Fruit fly (Drosophila melanogaster): ENCODE results near the gene CG1840.

The CG1840 gene

DNA sequence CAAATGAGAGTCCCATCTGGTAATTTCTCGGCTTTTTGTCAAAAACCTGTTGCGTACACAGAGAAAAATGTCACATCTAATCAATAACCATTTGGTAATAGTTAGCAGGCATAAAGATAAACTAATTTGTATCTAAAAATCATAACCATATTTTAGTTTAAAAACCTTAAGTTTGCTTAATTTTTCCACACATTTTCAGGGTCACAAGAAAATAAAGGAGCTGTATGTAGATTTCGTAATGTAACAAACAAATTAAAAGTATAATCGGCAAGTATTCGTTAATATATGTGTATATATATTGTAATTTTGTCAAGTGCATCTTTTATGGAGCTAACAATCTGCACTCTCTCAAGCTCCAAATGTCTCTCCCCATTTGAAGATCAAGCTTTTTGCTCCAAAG lies 32.8 kb downstream of the CG1840 start:
- TF ChIP-seq sage (GFP tag; optimal IDR thresholded peaks at IDR 0.05) (no peak), rgr (GFP tag; optimal IDR thresholded peaks at IDR 0.05) (peak; percentile 81), tai (GFP tag; optimal IDR thresholded peaks at IDR 0.05) (no peak), GATAd (GFP tag; optimal IDR thresholded peaks at IDR 0.05) (no peak), dl (GFP tag; optimal IDR thresholded peaks at IDR 0.05; ENCODE audit: insufficient read depth in 1 of 2, partially characterized antibody in 2 of 2) (no peak), Vsx2 (GFP tag; optimal IDR thresholded peaks at IDR 0.05; ENCODE audit: partially characterized antibody) (no peak), fru (GFP tag; optimal IDR thresholded peaks at IDR 0.05) (peak; percentile 85), Myc (optimal IDR thresholded peaks at IDR 0.05) (no peak), Dif (GFP tag; optimal IDR thresholded peaks at IDR 0.05; ENCODE audit: partially characterized antibody) (no peak), br (GFP tag; optimal IDR thresholded peaks at IDR 0.05) (peak; percentile 74), sv (GFP tag; optimal IDR thresholded peaks at IDR 0.05) (peak; percentile 72), Mio (GFP tag; optimal IDR thresholded peaks at IDR 0.05) (no peak), foxo (GFP tag; optimal IDR thresholded peaks at IDR 0.05) (peak in 1 of 2 experiments; percentile 85), CG9705 (GFP tag; optimal IDR thresholded peaks at IDR 0.05) (peak; percentile 83), h (GFP tag; optimal IDR thresholded peaks at IDR 0.05) (peak; percentile 85), dmrt93B (GFP tag; optimal IDR thresholded peaks at IDR 0.05) (peak; percentile 72), brk (GFP tag; optimal IDR thresholded peaks at IDR 0.05) (peak; percentile 71), HLH106 (tag; optimal IDR thresholded peaks at IDR 0.05) (peak; percentile 92), jim (GFP tag; optimal IDR thresholded peaks at IDR 0.05) (no peak), ey (GFP tag; optimal IDR thresholded peaks at IDR 0.05) (peak; percentile 75), CG32264 (GFP tag; optimal IDR thresholded peaks at IDR 0.05) (peak; percentile 0), usp (GFP tag; optimal IDR thresholded peaks at IDR 0.05) (no peak), psq (GFP tag; optimal IDR thresholded peaks at IDR 0.05) (peak; percentile 72), Hr78 (GFP tag; optimal IDR thresholded peaks at IDR 0.05) (no peak), woc (GFP tag; optimal IDR thresholded peaks at IDR 0.05) (peak; percentile 69), CrebA (GFP tag; optimal IDR thresholded peaks at IDR 0.05; ENCODE audit: borderline replicate concordance) (peak; percentile 42), Hr83 (GFP tag; optimal IDR thresholded peaks at IDR 0.05; ENCODE audit: poor library complexity, severe bottlenecking) (no peak), pan (optimal IDR thresholded peaks at IDR 0.05) (no peak), Dfd (GFP tag; optimal IDR thresholded peaks at IDR 0.05) (no peak), N (GFP tag; optimal IDR thresholded peaks at IDR 0.05) (no peak), Rel (GFP tag; optimal IDR thresholded peaks at IDR 0.05) (no peak), Rel (tag; optimal IDR thresholded peaks at IDR 0.05) (peak; percentile 69), Abd-B (GFP tag; optimal IDR thresholded peaks at IDR 0.05) (no peak), Jra (GFP tag; optimal IDR thresholded peaks at IDR 0.05) (peak; percentile 24), OdsH (GFP tag; optimal IDR thresholded peaks at IDR 0.05) (peak; percentile 87), Sp1 (GFP tag; optimal IDR thresholded peaks at IDR 0.05) (peak; percentile 93), lola (GFP tag; optimal IDR thresholded peaks at IDR 0.05) (no peak), dsf (GFP tag; optimal IDR thresholded peaks at IDR 0.05; ENCODE audit: borderline replicate concordance) (no peak), Hnf4 (GFP tag; optimal IDR thresholded peaks at IDR 0.05) (peak; percentile 77)

DNA sequence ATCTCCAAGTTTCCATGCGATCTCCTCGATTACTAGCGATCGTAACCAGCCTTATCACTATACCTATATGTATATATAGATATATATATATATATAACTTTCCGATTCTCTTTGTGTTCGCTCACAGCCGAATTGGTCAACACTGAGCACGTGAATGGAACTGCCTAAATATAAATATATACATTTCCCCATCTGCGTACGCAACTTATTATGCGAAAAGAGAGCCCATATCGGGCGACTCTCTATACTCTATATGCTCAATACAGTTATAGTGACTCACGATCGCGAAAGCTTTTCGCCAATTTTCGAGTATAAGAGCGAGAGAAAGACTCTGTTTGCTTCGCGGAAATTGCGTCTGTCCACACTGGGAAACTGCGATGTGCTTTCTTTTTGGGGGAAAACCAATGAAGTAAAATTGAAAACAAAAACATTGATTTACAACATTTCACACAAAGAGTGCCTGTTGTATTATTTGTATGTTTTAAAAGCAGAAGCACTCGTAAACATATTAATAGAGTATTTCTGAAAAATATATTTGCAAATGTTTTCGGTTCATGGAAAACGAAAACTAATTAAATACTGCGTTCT lies 34.6 kb downstream of the CG1840 start:
- TF ChIP-seq Hr78 (GFP tag; optimal IDR thresholded peaks at IDR 0.05) = no peak
- no peak for TF ChIP-seq Rel (GFP tag; optimal IDR thresholded peaks at IDR 0.05)
- peak; percentile 94 for TF ChIP-seq Rel (tag; optimal IDR thresholded peaks at IDR 0.05)
- no peak for TF ChIP-seq Mio (GFP tag; optimal IDR thresholded peaks at IDR 0.05)
- TF ChIP-seq fru (GFP tag; optimal IDR thresholded peaks at IDR 0.05) = no peak
- TF ChIP-seq Vsx2 (GFP tag; optimal IDR thresholded peaks at IDR 0.05; ENCODE audit: partially characterized antibody) = no peak
- peak; percentile 2 for TF ChIP-seq Hnf4 (GFP tag; optimal IDR thresholded peaks at IDR 0.05)
- peak; percentile 17 for TF ChIP-seq sage (GFP tag; optimal IDR thresholded peaks at IDR 0.05)
- no peak for TF ChIP-seq rgr (GFP tag; optimal IDR thresholded peaks at IDR 0.05)
- no peak for TF ChIP-seq Hr83 (GFP tag; optimal IDR thresholded peaks at IDR 0.05; ENCODE audit: poor library complexity, severe bottlenecking)
- no peak for TF ChIP-seq OdsH (GFP tag; optimal IDR thresholded peaks at IDR 0.05)
- TF ChIP-seq GATAd (GFP tag; optimal IDR thresholded peaks at IDR 0.05) = no peak
